Worm (Caenorhabditis elegans) whole organism, late embryonic: Measurements from ENCODE around the gene din-1.
A peak's percentile ranks its signal among the peaks of the same experiment; 100 is the strongest.

Source experiments
- C38D4.7 ChIP-seq: fragments of 200-800 bp; sonication (Bioruptor generic); optimal IDR thresholded peaks from 2 replicates; lab custom pipeline; 2018; ENCODE audit warnings: mild to moderate bottlenecking, missing genetic modification characterization, moderate library complexity, missing compliant biosample characterization
- F13H6.1 ChIP-seq: sonication (generic microtip); optimal IDR thresholded peaks from 2 replicates; lab custom pipeline; 2016; ENCODE audit warnings: missing genetic modification characterization, missing compliant biosample characterization
- K02D7.2 ChIP-seq: sonication (generic microtip); optimal IDR thresholded peaks from 2 replicates; lab custom pipeline; 2017; ENCODE audit warnings: mild to moderate bottlenecking, missing genetic modification characterization, missing compliant biosample characterization
- K09A11.1 ChIP-seq: sonication (generic microtip); optimal IDR thresholded peaks from 2 replicates; lab custom pipeline; 2017; ENCODE audit warnings: antibody characterized with exemption, mild to moderate bottlenecking, missing genetic modification characterization, missing compliant biosample characterization; ENCODE audit not compliant: insufficient read depth
- T23F11.4 ChIP-seq: fragments of 200-800 bp; sonication (Bioruptor generic); optimal IDR thresholded peaks from 2 replicates; lab custom pipeline; 2018; ENCODE audit warnings: mild to moderate bottlenecking, missing genetic modification characterization, missing compliant biosample characterization
- Y22D7AL.16 ChIP-seq: sonication (generic microtip); optimal IDR thresholded peaks from 2 replicates; lab custom pipeline; 2016; ENCODE audit warnings: missing genetic modification characterization, missing compliant biosample characterization
- ahr-1 ChIP-seq: sonication (generic microtip); optimal IDR thresholded peaks from 2 replicates; lab custom pipeline; 2016; ENCODE audit warnings: missing genetic modification characterization, missing compliant biosample characterization
- ama-1 ChIP-seq: fragments of 150-350 bp; optimal IDR thresholded peaks from 2 replicates; lab custom pipeline; 2014
- ceh-14 ChIP-seq: sonication (generic microtip); optimal IDR thresholded peaks from 2 replicates; lab custom pipeline; 2016; ENCODE audit warnings: missing genotype, missing genetic modification characterization, missing compliant biosample characterization
- ceh-18 ChIP-seq: sonication (generic microtip); optimal IDR thresholded peaks from 2 replicates; lab custom pipeline; 2016; ENCODE audit warnings: missing genetic modification characterization, missing compliant biosample characterization
- ceh-2 ChIP-seq: sonication (generic microtip); optimal IDR thresholded peaks from 2 replicates; lab custom pipeline; 2016; ENCODE audit warnings: missing genotype, missing genetic modification characterization, missing compliant biosample characterization
- ceh-22 ChIP-seq: sonication (generic microtip); optimal IDR thresholded peaks from 2 replicates; lab custom pipeline; 2017; ENCODE audit warnings: missing biosample characterization, missing genetic modification characterization
- ceh-24 ChIP-seq: sonication (generic microtip); optimal IDR thresholded peaks from 2 replicates; lab custom pipeline; 2016; ENCODE audit warnings: mild to moderate bottlenecking, missing genetic modification characterization, missing compliant biosample characterization
- ceh-31 ChIP-seq: sonication (generic microtip); optimal IDR thresholded peaks from 2 replicates; lab custom pipeline; 2016; ENCODE audit warnings: missing genetic modification characterization, missing compliant biosample characterization
- che-1 ChIP-seq: sonication (generic microtip); optimal IDR thresholded peaks from 2 replicates; lab custom pipeline; 2016; ENCODE audit warnings: mild to moderate bottlenecking, missing genetic modification characterization, missing compliant biosample characterization
- dve-1 ChIP-seq: sonication (generic microtip); optimal IDR thresholded peaks from 2 replicates; lab custom pipeline; 2017; ENCODE audit warnings: antibody characterized with exemption, mild to moderate bottlenecking, missing genetic modification characterization, missing compliant biosample characterization
- elt-2 ChIP-seq: sonication (generic microtip); optimal IDR thresholded peaks from 2 replicates; lab custom pipeline; 2016; ENCODE audit warnings: missing genetic modification reagents, missing genetic modification characterization, missing compliant biosample characterization
- ets-4 ChIP-seq: sonication (generic microtip); optimal IDR thresholded peaks from 2 replicates; lab custom pipeline; 2016; ENCODE audit warnings: missing genetic modification characterization, missing compliant biosample characterization
- fax-1 ChIP-seq: sonication (generic microtip); optimal IDR thresholded peaks from 2 replicates; lab custom pipeline; 2016; ENCODE audit warnings: missing genotype, missing genetic modification characterization, missing compliant biosample characterization
- fkh-10 ChIP-seq: fragments of 150-350 bp; optimal IDR thresholded peaks from 2 replicates; lab custom pipeline; 2014; ENCODE audit warnings: missing biosample characterization, missing genetic modification reagents, missing genetic modification characterization
- fkh-6 ChIP-seq: sonication (generic microtip); optimal IDR thresholded peaks from 2 replicates; lab custom pipeline; 2016; ENCODE audit warnings: missing genetic modification characterization, missing compliant biosample characterization
- gmeb-2 ChIP-seq: sonication (generic microtip); optimal IDR thresholded peaks from 2 replicates; lab custom pipeline; 2016; ENCODE audit warnings: missing genetic modification characterization, inconsistent platforms, missing compliant biosample characterization
- hlh-30 ChIP-seq: sonication (generic microtip); optimal IDR thresholded peaks from 2 replicates; lab custom pipeline; 2017; ENCODE audit warnings: antibody characterized with exemption, missing genetic modification characterization, missing compliant biosample characterization; ENCODE audit not compliant: insufficient read depth
- hlh-6 ChIP-seq: sonication (generic microtip); optimal IDR thresholded peaks from 2 replicates; lab custom pipeline; 2016; ENCODE audit warnings: missing genotype, missing genetic modification characterization, missing compliant biosample characterization
- lin-11 ChIP-seq: fragments of 200-800 bp; sonication (Bioruptor generic); optimal IDR thresholded peaks from 2 replicates; lab custom pipeline; 2018; ENCODE audit warnings: mild to moderate bottlenecking, missing genetic modification characterization, missing compliant biosample characterization
- nfya-1 ChIP-seq: sonication (generic microtip); optimal IDR thresholded peaks from 2 replicates; lab custom pipeline; 2017; ENCODE audit warnings: missing genetic modification characterization, mild to moderate bottlenecking, missing compliant biosample characterization, antibody characterized with exemption, moderate library complexity
- nhr-232 ChIP-seq: sonication (generic microtip); optimal IDR thresholded peaks from 2 replicates; lab custom pipeline; 2016; ENCODE audit warnings: missing genetic modification characterization, missing compliant biosample characterization
- odd-2 ChIP-seq: sonication (generic microtip); optimal IDR thresholded peaks from 2 replicates; lab custom pipeline; 2017; ENCODE audit warnings: antibody characterized with exemption, mild to moderate bottlenecking, missing genetic modification characterization, missing compliant biosample characterization
- pax-1 ChIP-seq: fragments of 150-350 bp; optimal IDR thresholded peaks from 2 replicates; lab custom pipeline; 2014; ENCODE audit warnings: missing biosample characterization, missing genetic modification characterization
- pha-4 ChIP-seq: fragments of 150-350 bp; optimal IDR thresholded peaks from 2 replicates; lab custom pipeline; 2018; ENCODE audit warnings: missing biosample characterization, missing genetic modification reagents, missing genetic modification characterization
- pros-1 ChIP-seq: fragments of 150-350 bp; optimal IDR thresholded peaks from 2 replicates; lab custom pipeline; 2014; ENCODE audit warnings: missing biosample characterization, missing genetic modification reagents, missing genetic modification characterization
- ref-2 ChIP-seq: sonication (generic microtip); optimal IDR thresholded peaks from 2 replicates; lab custom pipeline; 2016; ENCODE audit warnings: missing genetic modification characterization, missing compliant biosample characterization
- rnt-1 ChIP-seq: sonication (generic microtip); optimal IDR thresholded peaks from 2 replicates; lab custom pipeline; 2016; ENCODE audit warnings: missing genetic modification characterization, missing compliant biosample characterization
- sdc-2 ChIP-seq: sonication (generic microtip); optimal IDR thresholded peaks from 2 replicates; lab custom pipeline; 2016; ENCODE audit warnings: missing genotype, missing genetic modification characterization, missing compliant biosample characterization
- sox-4 ChIP-seq: sonication (generic microtip); optimal IDR thresholded peaks from 2 replicates; lab custom pipeline; 2017; ENCODE audit warnings: mild to moderate bottlenecking, missing genetic modification characterization, inconsistent platforms, missing compliant biosample characterization
- syd-9 ChIP-seq: sonication (generic microtip); optimal IDR thresholded peaks from 2 replicates; lab custom pipeline; 2016; ENCODE audit warnings: mild to moderate bottlenecking, missing genetic modification characterization, moderate library complexity, missing compliant biosample characterization
- tbx-2 ChIP-seq: sonication (generic microtip); optimal IDR thresholded peaks from 2 replicates; lab custom pipeline; 2016; ENCODE audit warnings: missing genetic modification characterization, missing compliant biosample characterization
- tbx-7 ChIP-seq: sonication (generic microtip); optimal IDR thresholded peaks from 2 replicates; lab custom pipeline; 2016; ENCODE audit warnings: missing genotype, missing genetic modification characterization, missing compliant biosample characterization
- unc-42 ChIP-seq: sonication (generic microtip); optimal IDR thresholded peaks from 2 replicates; lab custom pipeline; 2016; ENCODE audit warnings: missing genotype, missing genetic modification characterization, missing compliant biosample characterization
- unc-55 ChIP-seq: sonication (generic microtip); optimal IDR thresholded peaks from 2 replicates; lab custom pipeline; 2017; ENCODE audit warnings: missing biosample characterization, missing genetic modification reagents, missing genetic modification characterization
- unc-86 ChIP-seq: sonication (generic microtip); optimal IDR thresholded peaks from 2 replicates; lab custom pipeline; 2016; ENCODE audit warnings: missing genetic modification characterization, missing compliant biosample characterization
- ztf-16 ChIP-seq: sonication (generic microtip); optimal IDR thresholded peaks from 2 replicates; lab custom pipeline; 2017; ENCODE audit warnings: missing genetic modification characterization, missing compliant biosample characterization

din-1 gene

ce11 chrII:11634057-11634676 lies 758 bp upstream of the din-1 start (continued):
- TF ChIP-seq ref-2 (tag; lab: Kevin White, UChicago) (peak; percentile 93), pros-1 (peak; percentile 80), F13H6.1 (tag; lab: Kevin White, UChicago) (peak; percentile 67), nhr-232 (tag; lab: Kevin White, UChicago) (no peak), rnt-1 (tag; lab: Kevin White, UChicago) (peak; percentile 86), ets-4 (tag; lab: Kevin White, UChicago) (peak; percentile 3), ama-1 (lab: Kevin White, UChicago) (no peak), lin-11 (tag; lab: Kevin White, UChicago) (no peak), unc-42 (tag; lab: Kevin White, UChicago) (peak; percentile 34), ceh-22 (tag; lab: Kevin White, UChicago) (peak; percentile 91), fkh-10 (GFP tag; lab: Kevin White, UChicago) (no peak), fkh-6 (tag; lab: Kevin White, UChicago) (peak; percentile 2), Y22D7AL.16 (tag; lab: Kevin White, UChicago) (no peak), C38D4.7 (peak; percentile 16), pha-4 (tag; lab: Kevin White, UChicago) (no peak), syd-9 (tag; lab: Kevin White, UChicago) (peak; percentile 69), unc-55 (GFP tag; lab: Kevin White, UChicago) (peak; percentile 89), T23F11.4 (GFP tag; lab: Kevin White, UChicago) (peak; percentile 36)

ce11 chrII:11632689-11633088 lies 720 bp downstream of the din-1 start:
- TF ChIP-seq hlh-6 (tag; lab: Kevin White, UChicago) (peak; percentile 27), gmeb-2 (tag; lab: Kevin White, UChicago) (no peak), ceh-31 (peak; percentile 27), syd-9 (tag; lab: Kevin White, UChicago) (peak; percentile 26), nfya-1 (tag; lab: Kevin White, UChicago) (peak; percentile 17), ref-2 (tag; lab: Kevin White, UChicago) (peak; percentile 19), pha-4 (tag; lab: Kevin White, UChicago) (no peak), elt-2 (tag; lab: Kevin White, UChicago) (peak; percentile 3), tbx-2 (tag; lab: Kevin White, UChicago) (peak; percentile 58), sdc-2 (peak; percentile 19)

- TF ChIP-seq sox-4 (tag; lab: Kevin White, UChicago) (no peak), lin-11 (tag; lab: Kevin White, UChicago) (no peak)
Observed at ce11 chrII:11629957-11630356, 3.5 kb downstream of the din-1 start.

- no peak for TF ChIP-seq pax-1 (tag; lab: Kevin White, UChicago)
- TF ChIP-seq odd-2 = no peak
- TF ChIP-seq ceh-2 (tag; lab: Kevin White, UChicago) = no peak
- no peak for TF ChIP-seq sdc-2
- TF ChIP-seq hlh-30 (tag; lab: Kevin White, UChicago) = no peak
- TF ChIP-seq che-1 (tag; lab: Kevin White, UChicago) = no peak
- TF ChIP-seq rnt-1 (tag; lab: Kevin White, UChicago) = no peak
- TF ChIP-seq, all 69 proteins: peak for 0
Observed at ce11 chrII:11627904-11628303, 5.5 kb downstream of the din-1 start.

- TF ChIP-seq ceh-24 (tag; lab: Kevin White, UChicago) (no peak), K02D7.2 (tag; lab: Kevin White, UChicago) (no peak), dve-1 (tag; lab: Kevin White, UChicago) (no peak), tbx-2 (tag; lab: Kevin White, UChicago) (no peak), rnt-1 (tag; lab: Kevin White, UChicago) (no peak), K09A11.1 (tag; lab: Kevin White, UChicago) (no peak), fax-1 (tag; lab: Kevin White, UChicago) (no peak), che-1 (tag; lab: Kevin White, UChicago) (no peak), ceh-14 (tag; lab: Kevin White, UChicago) (no peak), tbx-7 (tag; lab: Kevin White, UChicago) (no peak), C38D4.7 (no peak), hlh-6 (tag; lab: Kevin White, UChicago) (no peak), pha-4 (tag; lab: Kevin White, UChicago) (no peak), ceh-18 (tag; lab: Kevin White, UChicago) (no peak), ahr-1 (no peak), pax-1 (tag; lab: Kevin White, UChicago) (no peak), unc-86 (no peak), ztf-16 (no peak)
Observed at ce11 chrII:11622605-11623004, 10.8 kb downstream of the din-1 start.
